Fruit fly (Drosophila melanogaster) whole organism, embryonic: ENCODE results near the gene CG43998.

ENCODE experiments used
- CG10654 ChIP-seq: fragments of 200-800 bp; sonication (Bioruptor generic); optimal IDR thresholded peaks from 2 replicates; lab custom pipeline; 2016; ENCODE audit warnings: missing biosample characterization, missing genetic modification characterization
- CG11504 ChIP-seq: fragments of 200-800 bp; sonication (Bioruptor generic); optimal IDR thresholded peaks from 3 replicates; lab custom pipeline; 2019; ENCODE audit warnings: missing biosample characterization, mild to moderate bottlenecking, missing genetic modification characterization, moderate library complexity
- CG11723 ChIP-seq: fragments of 200-800 bp; sonication (Bioruptor generic); optimal IDR thresholded peaks from 2 replicates; lab custom pipeline; 2017; ENCODE audit warnings: missing biosample characterization, mild to moderate bottlenecking, missing genetic modification characterization
- CG1529 ChIP-seq: fragments of 200-800 bp; sonication (Bioruptor generic); optimal IDR thresholded peaks from 3 replicates; lab custom pipeline; 2018; ENCODE audit warnings: missing biosample characterization, missing genetic modification characterization
- CG15514 ChIP-seq: fragments of 200-800 bp; sonication (Bioruptor generic); optimal IDR thresholded peaks from 3 replicates; lab custom pipeline; 2017; ENCODE audit warnings: missing biosample characterization, missing genetic modification characterization, mild to moderate bottlenecking, moderate library complexity, missing genetic modification reagents
- CG15696 ChIP-seq: fragments of 200-800 bp; sonication (Bioruptor generic); optimal IDR thresholded peaks from 2 replicates; lab custom pipeline; 2019; ENCODE audit warnings: missing biosample characterization, mild to moderate bottlenecking, missing genetic modification characterization, moderate library complexity
- CG1603 ChIP-seq: fragments of 200-800 bp; sonication (Bioruptor generic); optimal IDR thresholded peaks from 2 replicates; lab custom pipeline; 2019; ENCODE audit warnings: missing biosample characterization, mild to moderate bottlenecking, missing genetic modification characterization, moderate library complexity
- CG16813 ChIP-seq: fragments of 200-800 bp; sonication (Bioruptor generic); IDR thresholded peaks from 3 replicates; pipeline ENCODE4 v1.3.6; 2022; ENCODE audit warnings: missing biosample characterization, missing genetic modification characterization; ENCODE audit not compliant: partially characterized antibody
- CG18262 ChIP-seq: fragments of 200-800 bp; optimal IDR thresholded peaks from 3 replicates; lab custom pipeline; 2019; ENCODE audit warnings: missing biosample characterization, mild to moderate bottlenecking, missing genetic modification characterization, moderate library complexity
- CG2712 ChIP-seq: fragments of 200-800 bp; optimal IDR thresholded peaks from 3 replicates; lab custom pipeline; 2019; ENCODE audit warnings: missing biosample characterization, mild to moderate bottlenecking, missing genetic modification characterization, moderate library complexity
- CG2875 ChIP-seq: fragments of 200-800 bp; sonication (Bioruptor generic); optimal IDR thresholded peaks from 2 replicates; lab custom pipeline; 2017; ENCODE audit warnings: missing biosample characterization, mild to moderate bottlenecking, missing genetic modification characterization, missing genetic modification reagents
- CG30431 ChIP-seq: fragments of 200-800 bp; sonication (Bioruptor generic); optimal IDR thresholded peaks from 2 replicates; lab custom pipeline; 2017; ENCODE audit warnings: missing biosample characterization, missing genetic modification characterization
- CG3065 ChIP-seq: fragments of 200-800 bp; sonication (Bioruptor generic); optimal IDR thresholded peaks from 2 replicates; lab custom pipeline; 2016; ENCODE audit warnings: missing biosample characterization, missing genetic modification characterization
- CG34422 ChIP-seq: fragments of 200-800 bp; sonication (Bioruptor generic); IDR thresholded peaks from 3 replicates; pipeline ENCODE4 v1.3.6; 2022; ENCODE audit warnings: missing biosample characterization, missing genetic modification characterization
- CG4360 ChIP-seq: fragments of 200-800 bp; sonication (Bioruptor generic); IDR thresholded peaks from 2 replicates; pipeline ENCODE4 v1.3.6; 2022; ENCODE audit warnings: missing biosample characterization, missing genetic modification characterization
- CG4424 ChIP-seq: fragments of 200-800 bp; sonication (Bioruptor generic); optimal IDR thresholded peaks from 3 replicates; lab custom pipeline; 2016; ENCODE audit warnings: missing biosample characterization, missing genetic modification characterization
- CG8281 ChIP-seq: fragments of 200-800 bp; sonication (Bioruptor generic); optimal IDR thresholded peaks from 2 replicates; lab custom pipeline; 2018; ENCODE audit warnings: missing biosample characterization, mild to moderate bottlenecking, missing genetic modification characterization, moderate library complexity
- CG8359 ChIP-seq: fragments of 200-800 bp; sonication (Bioruptor generic); optimal IDR thresholded peaks from 2 replicates; lab custom pipeline; 2017; ENCODE audit warnings: missing biosample characterization, mild to moderate bottlenecking, missing genetic modification characterization, borderline replicate concordance
- CG9817 ChIP-seq: fragments of 200-800 bp; sonication (Bioruptor generic); optimal IDR thresholded peaks from 2 replicates; lab custom pipeline; 2018; ENCODE audit warnings: missing biosample characterization, mild to moderate bottlenecking, missing genetic modification characterization, moderate library complexity
- CkIIα-i1 ChIP-seq: fragments of 200-800 bp; sonication (Bioruptor generic); IDR thresholded peaks from 2 replicates; pipeline ENCODE4 v1.3.6; 2022; ENCODE audit warnings: missing biosample characterization, missing genetic modification characterization
- D19B ChIP-seq: fragments of 200-800 bp; sonication (Bioruptor generic); optimal IDR thresholded peaks from 2 replicates; lab custom pipeline; 2017; ENCODE audit warnings: missing biosample characterization, mild to moderate bottlenecking, missing genetic modification characterization
- Dfd ChIP-seq, 2 experiments: fragments of >200 bp; optimal IDR thresholded peaks; 2 replicates each; lab custom pipeline; 2017; ENCODE audit warnings: missing biosample characterization in 2 of 2, missing genetic modification characterization in 2 of 2
- ERR ChIP-seq: fragments of 200-800 bp; sonication (Bioruptor generic); optimal IDR thresholded peaks from 2 replicates; lab custom pipeline; 2016; ENCODE audit warnings: missing biosample characterization, missing genetic modification characterization
- Ets65A ChIP-seq: fragments of 200-800 bp; sonication (Bioruptor generic); peaks from one replicate; lab custom pipeline; 2016; ENCODE audit warnings: missing biosample characterization, missing genetic modification characterization
- H2.0 ChIP-seq: fragments of 200-800 bp; sonication (Bioruptor generic); IDR thresholded peaks from 2 replicates; pipeline ENCODE4 v1.3.6; 2022; ENCODE audit warnings: missing biosample characterization, missing genetic modification characterization
- HLH54F ChIP-seq: fragments of 200-800 bp; sonication (Bioruptor generic); optimal IDR thresholded peaks from 3 replicates; lab custom pipeline; 2016; ENCODE audit warnings: missing biosample characterization, missing genetic modification characterization
- Hsf ChIP-seq: fragments of 200-800 bp; sonication (Bioruptor generic); optimal IDR thresholded peaks from 3 replicates; lab custom pipeline; 2016; ENCODE audit warnings: missing biosample characterization, missing genetic modification characterization
- Med ChIP-seq: fragments of 200-800 bp; sonication (Bioruptor generic); peaks from one replicate; lab custom pipeline; 2016; ENCODE audit warnings: missing biosample characterization, missing genetic modification characterization, mild to moderate bottlenecking, inconsistent platforms, moderate library complexity
- Sry-δ ChIP-seq: fragments of 200-800 bp; sonication (Bioruptor generic); optimal IDR thresholded peaks from 2 replicates; lab custom pipeline; 2016; ENCODE audit warnings: missing biosample characterization, missing genetic modification characterization
- Xrp1 ChIP-seq: fragments of 200-800 bp; sonication (Bioruptor generic); IDR thresholded peaks from 2 replicates; pipeline ENCODE4 v1.3.6; 2022; ENCODE audit warnings: missing biosample characterization, missing genetic modification characterization
- ab ChIP-seq: fragments of 200-800 bp; sonication (Bioruptor generic); optimal IDR thresholded peaks from 2 replicates; lab custom pipeline; 2016; ENCODE audit warnings: missing biosample characterization, missing genetic modification characterization
- az2 ChIP-seq: fragments of 200-800 bp; sonication (Bioruptor generic); optimal IDR thresholded peaks from 3 replicates; lab custom pipeline; 2016; ENCODE audit warnings: missing biosample characterization, missing genetic modification characterization
- bbx ChIP-seq: fragments of 200-800 bp; sonication (Bioruptor generic); IDR thresholded peaks from 2 replicates; pipeline ENCODE4 v1.3.6; 2022; ENCODE audit warnings: missing biosample characterization, missing genetic modification characterization; ENCODE audit not compliant: partially characterized antibody
- bigmax ChIP-seq: fragments of 200-800 bp; sonication (Bioruptor generic); optimal IDR thresholded peaks from 2 replicates; lab custom pipeline; 2018; ENCODE audit warnings: missing biosample characterization, mild to moderate bottlenecking, missing genetic modification characterization
- crp ChIP-seq, 2 experiments: fragments of 200-800 bp; sonication (Bioruptor generic); optimal IDR thresholded peaks; 2 replicates in 1 of 2; 3 replicates in 1 of 2; lab custom pipeline; 2017; ENCODE audit warnings: missing biosample characterization in 2 of 2, missing genetic modification characterization in 2 of 2, mild to moderate bottlenecking in 1 of 2, moderate library complexity in 1 of 2
- eve ChIP-seq, 2 experiments: fragments of >200 bp; optimal IDR thresholded peaks; 2 replicates each; lab custom pipeline; 2017; ENCODE audit warnings: missing biosample characterization in 2 of 2, missing genetic modification characterization in 2 of 2
- ham ChIP-seq: fragments of 200-800 bp; sonication (Bioruptor generic); IDR thresholded peaks from 2 replicates; pipeline ENCODE4 v1.3.6; 2022; ENCODE audit warnings: missing biosample characterization, missing genetic modification characterization
- lilli ChIP-seq: fragments of 200-800 bp; sonication (Bioruptor generic); optimal IDR thresholded peaks from 3 replicates; lab custom pipeline; 2016; ENCODE audit warnings: missing biosample characterization, missing genetic modification characterization
- luna ChIP-seq: fragments of 200-800 bp; sonication (Bioruptor generic); optimal IDR thresholded peaks from 2 replicates; lab custom pipeline; 2016; ENCODE audit warnings: missing biosample characterization, missing genetic modification characterization
- nmo ChIP-seq: fragments of 200-800 bp; sonication (Bioruptor generic); optimal IDR thresholded peaks from 2 replicates; lab custom pipeline; 2018; ENCODE audit warnings: missing biosample characterization, mild to moderate bottlenecking, missing genetic modification characterization, moderate library complexity
- otp ChIP-seq: fragments of 200-800 bp; sonication (Bioruptor generic); IDR thresholded peaks from 3 replicates; pipeline ENCODE4, ENCODE4 v1.3.6; 2022; ENCODE audit warnings: missing biosample characterization, missing genetic modification characterization
- scrt ChIP-seq: fragments of 200-800 bp; sonication (Bioruptor generic); optimal IDR thresholded peaks from 2 replicates; lab custom pipeline; 2018; ENCODE audit warnings: missing biosample characterization, mild to moderate bottlenecking, missing genetic modification characterization, moderate library complexity
- sna ChIP-seq: fragments of 200-800 bp; sonication (Bioruptor generic); IDR thresholded peaks from 2 replicates; pipeline ENCODE4 v1.3.6; 2022; ENCODE audit warnings: missing biosample characterization, missing genetic modification characterization; ENCODE audit not compliant: partially characterized antibody
- twi ChIP-seq: fragments of 200-800 bp; optimal IDR thresholded peaks from 2 replicates; lab custom pipeline; 2019; ENCODE audit warnings: missing biosample characterization, mild to moderate bottlenecking, missing genetic modification characterization, moderate library complexity
- wek ChIP-seq: fragments of 200-800 bp; sonication (Bioruptor generic); optimal IDR thresholded peaks from 3 replicates; lab custom pipeline; 2018; ENCODE audit warnings: missing biosample characterization, mild to moderate bottlenecking, missing genetic modification characterization, moderate library complexity
- z ChIP-seq: fragments of 200-800 bp; sonication (Bioruptor generic); IDR thresholded peaks from 3 replicates; pipeline ENCODE4 v1.3.6; 2022; ENCODE audit warnings: missing biosample characterization, missing genetic modification characterization
- zfh1 ChIP-seq: fragments of 200-800 bp; sonication (Bioruptor generic); IDR thresholded peaks from 3 replicates; pipeline ENCODE4 v1.3.6; 2022; ENCODE audit warnings: missing biosample characterization, missing genetic modification characterization

CG43998 gene

DNA sequence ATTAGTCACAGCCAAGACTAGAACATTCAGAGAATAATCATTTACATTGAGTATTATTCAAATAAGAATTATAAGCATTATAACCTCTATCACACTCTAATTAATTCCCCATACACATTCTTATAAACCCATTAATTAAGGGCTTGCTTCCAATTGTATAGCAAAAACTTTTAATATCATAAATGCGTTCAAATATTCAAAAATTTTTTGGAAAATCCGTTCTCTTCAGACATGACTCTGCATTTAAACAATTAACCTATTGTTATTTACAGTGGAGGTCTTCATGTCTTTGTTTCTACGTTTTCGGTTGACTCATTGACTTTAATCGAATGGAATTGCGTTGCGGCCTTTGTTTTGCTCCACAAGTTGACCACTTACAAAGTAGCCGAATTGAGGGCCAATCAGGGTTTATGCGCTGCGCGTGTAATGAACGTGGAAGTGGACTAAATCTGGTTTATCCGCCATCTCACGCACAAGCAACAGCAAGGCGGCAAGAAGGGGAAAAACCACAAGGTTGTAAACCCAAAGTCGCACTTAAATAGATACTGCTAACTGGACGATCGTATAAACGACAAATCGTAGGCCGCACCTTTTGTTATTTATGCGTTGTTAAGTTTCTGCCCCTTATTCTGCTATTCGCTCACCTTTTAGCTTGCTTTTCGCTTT lies 7.8 kb downstream of the CG43998 start (continued):
- TF ChIP-seq CG15696 (tag; lab: Kevin White, UChicago), result peak; percentile 19
- peak; percentile 44 for TF ChIP-seq lilli (GFP tag; lab: Kevin White, UChicago)
- peak; percentile 17 for TF ChIP-seq Hsf (GFP tag; lab: Kevin White, UChicago)
- TF ChIP-seq Dfd (GFP tag; optimal IDR thresholded peaks at IDR 0.05; lab: Kevin White, UChicago), result no peak
- no peak for TF ChIP-seq CG4424 (GFP tag; lab: Kevin White, UChicago)
- TF ChIP-seq CG2875 (GFP tag; lab: Kevin White, UChicago), result no peak
- TF ChIP-seq crp (GFP tag; optimal IDR thresholded peaks at IDR 0.05; lab: Kevin White, UChicago), result no peak
- TF ChIP-seq ham (GFP tag; lab: Robert Waterston, UW), result no peak; the same call in 1 of the 2 replicates
- peak; percentile 43 for TF ChIP-seq scrt
- TF ChIP-seq CG1529 (GFP tag; lab: Kevin White, UChicago), result no peak
- TF ChIP-seq az2, result no peak
- peak; percentile 72 for TF ChIP-seq CG9817 (tag; lab: Kevin White, UChicago)
- 0 out of 3 replicates have a peak, but pooled peaks have one; percentile 40 for TF ChIP-seq otp
- TF ChIP-seq CG10654 (GFP tag; lab: Kevin White, UChicago), result no peak
- no peak for TF ChIP-seq ERR (GFP tag; lab: Kevin White, UChicago)
- peak; percentile 44 for TF ChIP-seq H2.0 (GFP tag; lab: Robert Waterston, UW)

DNA sequence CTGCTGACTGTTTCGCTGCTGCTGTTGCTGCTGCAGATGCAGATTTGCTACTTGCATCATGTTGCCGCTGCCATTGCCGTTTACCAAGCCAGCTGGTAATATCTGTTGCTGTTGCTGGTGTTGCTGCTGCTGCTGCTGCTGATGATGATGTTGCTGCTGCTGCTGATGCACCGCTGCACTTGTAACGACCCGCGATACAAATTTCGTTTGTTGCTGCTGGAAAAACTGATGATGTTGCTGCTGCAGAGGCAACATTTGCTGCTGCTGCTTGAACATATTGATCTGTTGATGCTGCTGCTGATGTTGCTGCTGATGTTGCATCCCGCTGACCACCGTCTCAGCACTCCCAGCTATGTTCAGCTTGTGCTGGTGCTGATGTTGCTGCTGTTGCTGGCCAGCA lies 8.4 kb downstream of the CG43998 start:
- TF ChIP-seq twi (tag; lab: Kevin White, UChicago) (peak; percentile 19), Sry-δ (no peak), CG16813 (GFP tag; lab: Robert Waterston, UW) (0 out of 3 replicates have a peak, but pooled peaks have one; percentile 14), Med (peak; percentile 8), CG11504 (tag; lab: Kevin White, UChicago) (peak; percentile 7), Dfd (GFP tag; optimal IDR thresholded peaks at IDR 0.05; lab: Kevin White, UChicago) (peak in 1 of 2 experiments; percentile 75), CG15514 (no peak)

DNA sequence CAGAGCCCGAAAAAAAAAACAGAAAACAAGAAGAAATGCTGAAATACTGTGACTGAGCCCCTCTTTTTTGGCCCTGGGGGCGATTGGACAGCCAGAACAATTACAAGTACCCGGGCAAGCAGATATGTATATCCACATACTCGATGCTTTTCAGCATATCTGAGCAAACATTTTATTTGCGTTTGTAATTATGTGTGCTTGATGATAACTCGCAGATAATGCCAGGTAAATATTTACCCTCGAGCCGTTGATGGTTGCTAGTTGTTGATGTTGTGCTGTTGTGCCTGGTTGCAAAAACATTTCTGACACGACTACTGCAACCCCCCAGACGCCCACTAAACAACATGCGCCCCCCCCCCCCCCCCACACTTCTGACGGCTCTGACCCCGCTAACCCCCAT lies 9.4 kb downstream of the CG43998 start:
- TF ChIP-seq CkIIα-i1 (GFP tag; lab: Robert Waterston, UW) (no peak), bbx (GFP tag; lab: Robert Waterston, UW) (no peak), CG30431 (GFP tag; lab: Kevin White, UChicago) (no peak), sna (GFP tag; lab: Robert Waterston, UW) (no peak), D19B (peak; percentile 21), bigmax (GFP tag; lab: Kevin White, UChicago) (peak; percentile 37), CG4360 (GFP tag; lab: Robert Waterston, UW) (peak; percentile 15; the same call in 1 of the 2 replicates), CG8281 (tag; lab: Kevin White, UChicago) (no peak), wek (GFP tag; lab: Kevin White, UChicago) (peak; percentile 80), zfh1 (GFP tag; lab: Robert Waterston, UW) (no peak), HLH54F (GFP tag; lab: Kevin White, UChicago) (no peak), CG1529 (GFP tag; lab: Kevin White, UChicago) (peak; percentile 21), ab (GFP tag; lab: Kevin White, UChicago) (no peak), z (GFP tag; lab: Robert Waterston, UW) (no peak), eve (GFP tag; optimal IDR thresholded peaks at IDR 0.05; lab: Kevin White, UChicago) (no peak), CG8359 (GFP tag; lab: Kevin White, UChicago) (no peak), CG2712 (tag; lab: Kevin White, UChicago) (peak; percentile 6), nmo (no peak), CG3065 (no peak), Ets65A (no peak), Xrp1 (peak; percentile 41), CG11723 (GFP tag; lab: Kevin White, UChicago) (peak; percentile 46), luna (no peak), CG1603 (tag; lab: Kevin White, UChicago) (peak; percentile 34), CG34422 (GFP tag; lab: Robert Waterston, UW) (no peak; the same call in 2 of the 3 replicates), CG18262 (tag; lab: Kevin White, UChicago) (peak; percentile 7)
